Fruit fly (Drosophila melanogaster) whole organism, adult: Measurements from ENCODE around the gene His3.3A.

Source experiments
- CG11617 ChIP-seq: fragments of 200-800 bp; sonication (Bioruptor generic); optimal IDR thresholded peaks from 2 replicates; lab custom pipeline; 2017; ENCODE audit warnings: mild to moderate bottlenecking, missing biosample characterization, missing genetic modification reagents, missing genetic modification characterization
- CG14711 ChIP-seq: fragments of 200-800 bp; sonication (Bioruptor generic); optimal IDR thresholded peaks from 2 replicates; lab custom pipeline; 2018; ENCODE audit warnings: missing biosample characterization, mild to moderate bottlenecking, missing genetic modification characterization, moderate library complexity
- CG33017 ChIP-seq: fragments of 200-800 bp; sonication (Bioruptor generic); optimal IDR thresholded peaks from 2 replicates; lab custom pipeline; 2018; ENCODE audit warnings: missing biosample characterization, mild to moderate bottlenecking, missing genetic modification characterization, moderate library complexity
- CG7101 ChIP-seq: fragments of 200-800 bp; sonication (Bioruptor generic); optimal IDR thresholded peaks from 2 replicates; lab custom pipeline; 2018; ENCODE audit warnings: missing biosample characterization, mild to moderate bottlenecking, missing genetic modification characterization, moderate library complexity
- Clk ChIP-seq: fragments of 200-800 bp; sonication (Bioruptor generic); optimal IDR thresholded peaks from 2 replicates; lab custom pipeline; 2017; ENCODE audit warnings: missing biosample characterization, missing genetic modification characterization
- Crg-1 ChIP-seq: fragments of 200-800 bp; sonication (Bioruptor generic); optimal IDR thresholded peaks from 2 replicates; lab custom pipeline; 2016; ENCODE audit warnings: missing biosample characterization, missing genetic modification characterization
- Mnt ChIP-seq: fragments of 200-800 bp; sonication (Bioruptor generic); optimal IDR thresholded peaks from 2 replicates; lab custom pipeline; 2016; ENCODE audit warnings: missing biosample characterization, mild to moderate bottlenecking, missing genetic modification characterization
- bab1 ChIP-seq: fragments of 200-800 bp; sonication (Bioruptor generic); optimal IDR thresholded peaks from 3 replicates; lab custom pipeline; 2019; ENCODE audit warnings: missing biosample characterization, mild to moderate bottlenecking, missing genetic modification characterization, moderate library complexity
- cnc ChIP-seq, 2 experiments: fragments of >200 bp; optimal IDR thresholded peaks; 2 replicates each; lab custom pipeline; 2017
- kay ChIP-seq: fragments of 200-800 bp; sonication (Bioruptor generic); peaks from one replicate; lab custom pipeline; 2016; ENCODE audit warnings: missing biosample characterization, missing genetic modification characterization, borderline replicate concordance
- ovo ChIP-seq: fragments of 200-800 bp; sonication (Bioruptor generic); optimal IDR thresholded peaks from 2 replicates; lab custom pipeline; 2016; ENCODE audit warnings: missing biosample characterization, missing genetic modification characterization
- tj ChIP-seq: fragments of 200-800 bp; sonication (Bioruptor generic); optimal IDR thresholded peaks from 3 replicates; lab custom pipeline; 2017; ENCODE audit warnings: missing biosample characterization, mild to moderate bottlenecking, missing genetic modification characterization, moderate library complexity
- toe ChIP-seq: fragments of 200-800 bp; sonication (Bioruptor generic); optimal IDR thresholded peaks from 2 replicates; lab custom pipeline; 2016; ENCODE audit warnings: missing biosample characterization, missing genetic modification characterization

dm6 chr2L:5060952-5061478, 6.2 kb downstream of the His3.3A start:
- TF ChIP-seq toe (GFP tag; lab: Kevin White, UChicago), result no peak
- no peak for TF ChIP-seq Crg-1
- peak; percentile 14 for TF ChIP-seq bab1 (GFP tag; lab: Kevin White, UChicago)
- TF ChIP-seq Mnt (GFP tag; lab: Kevin White, UChicago), result peak; percentile 7
- TF ChIP-seq CG33017 (tag; lab: Kevin White, UChicago), result peak; percentile 71
- TF ChIP-seq tj, result peak; percentile 92
- TF ChIP-seq ovo (GFP tag; lab: Kevin White, UChicago), result no peak
- peak; percentile 48 for TF ChIP-seq CG14711 (tag; lab: Kevin White, UChicago)
- no peak for TF ChIP-seq cnc (optimal IDR thresholded peaks at IDR 0.05; lab: Kevin White, UChicago)
- TF ChIP-seq kay, result no peak
- TF ChIP-seq CG7101 (tag; lab: Kevin White, UChicago), result peak; percentile 74
- peak; percentile 4 for TF ChIP-seq Clk (GFP tag; lab: Kevin White, UChicago)
- peak; percentile 66 for TF ChIP-seq CG11617 (GFP tag; lab: Kevin White, UChicago)
